Fruit fly (Drosophila melanogaster): Measurements from ENCODE around the gene CG14780.

CG14780 gene

DNA sequence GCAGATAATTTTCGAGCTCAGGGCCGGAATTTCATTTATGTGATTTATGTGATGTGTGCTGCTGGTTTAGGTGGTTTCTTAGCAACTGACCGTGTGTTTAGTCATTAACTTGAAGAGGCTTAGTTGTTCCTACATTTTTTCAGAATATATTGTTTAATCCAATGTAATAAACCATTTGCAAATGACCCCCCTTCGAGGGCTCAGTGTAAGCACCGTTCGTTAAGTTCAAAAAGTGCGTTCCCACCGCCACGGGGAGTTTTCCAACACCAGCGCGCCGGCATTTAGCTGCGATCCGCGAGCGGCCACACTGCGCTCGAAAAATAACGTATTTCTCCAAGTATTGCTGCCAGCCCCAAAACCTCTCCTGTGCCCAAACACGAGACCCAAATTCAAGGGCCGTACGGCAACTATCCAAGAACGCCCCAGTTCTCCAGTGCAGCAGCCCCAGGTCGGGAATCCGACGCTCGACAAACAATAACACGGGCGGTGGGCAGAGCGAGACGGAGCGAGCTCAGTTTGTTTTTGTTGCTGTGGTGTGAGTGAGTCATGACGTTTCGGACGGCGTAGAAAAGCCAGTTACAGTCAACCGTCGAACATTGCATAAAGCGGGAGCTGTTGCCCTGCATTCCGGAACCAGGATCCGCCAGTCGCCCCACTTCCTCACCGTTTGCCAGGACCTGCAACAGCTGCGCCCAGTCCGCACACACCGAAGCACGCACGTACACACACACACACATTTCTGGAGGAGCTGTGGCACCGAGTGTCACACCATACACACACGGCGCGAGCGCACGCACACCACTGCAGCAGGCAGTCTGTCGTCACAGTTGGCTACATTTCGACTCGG lies 6.2 kb downstream of the CG14780 start, which contains the start of gene rush (continued):
- no peak for TF ChIP-seq NK7.1 (GFP tag; optimal IDR thresholded peaks at IDR 0.05)
- no peak for TF ChIP-seq knrl (GFP tag; IDR thresholded peaks at IDR 0.05; ENCODE audit: partially characterized antibody)
- TF ChIP-seq Aef1 (GFP tag; IDR thresholded peaks at IDR 0.05): 0 out of 3 replicates have a peak, but pooled peaks have one; percentile 21
- peak; percentile 38 for TF ChIP-seq sug (tag; optimal IDR thresholded peaks at IDR 0.05)
- no peak for TF ChIP-seq Poxn (GFP tag; IDR thresholded peaks at IDR 0.05)
- TF ChIP-seq zf30C (GFP tag; optimal IDR thresholded peaks at IDR 0.05): peak; percentile 95
- no peak for TF ChIP-seq CG8290 (GFP tag; optimal IDR thresholded peaks at IDR 0.05)
- TF ChIP-seq CG8290 (tag; optimal IDR thresholded peaks at IDR 0.05): peak in 1 of 2 experiments; percentile 72
- no peak for TF ChIP-seq fd102C (GFP tag; optimal IDR thresholded peaks at IDR 0.05)
- TF ChIP-seq CG9932 (GFP tag; IDR thresholded peaks at IDR 0.05): peak; percentile 61
- peak; percentile 61 for TF ChIP-seq YL-1 (GFP tag; optimal IDR thresholded peaks at IDR 0.05)
- no peak for TF ChIP-seq Hey (tag; optimal IDR thresholded peaks at IDR 0.05)
- TF ChIP-seq stc (GFP tag; IDR thresholded peaks at IDR 0.05): no peak
- no peak for TF ChIP-seq sqz (GFP tag; optimal IDR thresholded peaks at IDR 0.05)
- TF ChIP-seq CG11696 (GFP tag; IDR thresholded peaks at IDR 0.05): 0 out of 2 replicates have a peak, but pooled peaks have one; percentile 15
- TF ChIP-seq ci (GFP tag; IDR thresholded peaks at IDR 0.05): no peak; the same call in 2 of the 3 replicates
- TF ChIP-seq CG6254 (GFP tag; optimal IDR thresholded peaks at IDR 0.05): no peak
- no peak for TF ChIP-seq D19B (GFP tag; optimal IDR thresholded peaks at IDR 0.05)
- no peak for TF ChIP-seq mld (GFP tag; IDR thresholded peaks at IDR 0.05; ENCODE audit: partially characterized antibody)
- no peak for TF ChIP-seq CG14965 (GFP tag; optimal IDR thresholded peaks at IDR 0.05; ENCODE audit: borderline replicate concordance)
- TF ChIP-seq CG12391 (tag; optimal IDR thresholded peaks at IDR 0.05): peak; percentile 21
- TF ChIP-seq hb (GFP tag; IDR thresholded peaks at IDR 0.05; ENCODE audit: partially characterized antibody): no peak
- no peak for TF ChIP-seq Hr51 (GFP tag; optimal IDR thresholded peaks at IDR 0.05)
- no peak for TF ChIP-seq hbn (GFP tag; IDR thresholded peaks at IDR 0.05; ENCODE audit: partially characterized antibody)
- peak; percentile 0 for TF ChIP-seq CG7839 (tag; optimal IDR thresholded peaks at IDR 0.05)
- TF ChIP-seq stwl (tag; optimal IDR thresholded peaks at IDR 0.05): peak; percentile 27
- TF ChIP-seq Nf-YB (GFP tag; optimal IDR thresholded peaks at IDR 0.05): no peak
- TF ChIP-seq Ssrp (tag; optimal IDR thresholded peaks at IDR 0.05): no peak
- TF ChIP-seq CG17328 (GFP tag; IDR thresholded peaks at IDR 0.05): no peak
- TF ChIP-seq lola (GFP tag; optimal IDR thresholded peaks at IDR 0.05): no peak
- no peak for TF ChIP-seq Hr39 (optimal IDR thresholded peaks at IDR 0.05)
- no peak for TF ChIP-seq sim (GFP tag; IDR thresholded peaks at IDR 0.05)
- peak; percentile 48 for TF ChIP-seq lab (GFP tag; optimal IDR thresholded peaks at IDR 0.05)
- no peak for TF ChIP-seq CG6683 (GFP tag; optimal IDR thresholded peaks at IDR 0.05)
- peak; percentile 4 for TF ChIP-seq ATbp (GFP tag; optimal IDR thresholded peaks at IDR 0.05)
- TF ChIP-seq CG8281 (tag; optimal IDR thresholded peaks at IDR 0.05): no peak
- peak; percentile 16 for TF ChIP-seq CG18619 (GFP tag; optimal IDR thresholded peaks at IDR 0.05)
- peak; percentile 58 for TF ChIP-seq CG12659 (GFP tag; optimal IDR thresholded peaks at IDR 0.05)
- peak; percentile 63 for TF ChIP-seq zfh2 (GFP tag; optimal IDR thresholded peaks at IDR 0.05)
- no peak for TF ChIP-seq CG1024 (GFP tag; IDR thresholded peaks at IDR 0.05)
- peak; percentile 32 for TF ChIP-seq CG2116 (GFP tag; optimal IDR thresholded peaks at IDR 0.05)
- peak; percentile 5 for TF ChIP-seq nmo (GFP tag; optimal IDR thresholded peaks at IDR 0.05)
- TF ChIP-seq Stat92E (GFP tag; optimal IDR thresholded peaks at IDR 0.05): no peak
- no peak for TF ChIP-seq Kr (GFP tag; optimal IDR thresholded peaks at IDR 0.05)
- TF ChIP-seq Nf-YA (GFP tag; IDR thresholded peaks at IDR 0.05): no peak
- TF ChIP-seq CG32767 (GFP tag; IDR thresholded peaks at IDR 0.05): no peak
- no peak for TF ChIP-seq CG11695 (GFP tag; IDR thresholded peaks at IDR 0.05)
- no peak for TF ChIP-seq wek (GFP tag; optimal IDR thresholded peaks at IDR 0.05)

Measured in whole organism, embryonic.